Fruit fly (Drosophila melanogaster): Measurements from ENCODE around the gene Sur-8.

Gene Sur-8

DNA sequence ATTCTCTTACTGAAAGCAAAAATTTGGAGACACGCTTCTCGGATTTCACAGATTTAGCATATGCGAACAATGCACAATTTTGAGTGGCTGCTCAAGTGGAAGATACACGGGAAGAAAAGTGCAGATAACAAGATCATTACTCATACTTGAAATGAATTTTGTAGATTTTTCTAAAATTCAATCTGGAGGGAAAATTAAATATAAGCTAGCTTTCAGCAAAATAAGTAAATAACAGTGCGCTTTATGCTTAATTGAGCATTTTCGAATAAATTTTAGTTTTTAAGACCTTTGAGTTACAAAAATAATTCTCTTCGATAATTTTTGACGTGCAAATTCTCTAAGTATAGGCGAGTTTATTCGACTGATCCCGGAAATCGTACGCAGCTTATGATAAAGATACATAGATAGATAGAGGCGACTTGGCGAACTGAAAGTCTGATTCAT is 1.6 kb downstream of the Sur-8 start:
- peak; percentile 56 for TF ChIP-seq OdsH (GFP tag; optimal IDR thresholded peaks at IDR 0.05)
- no peak for TF ChIP-seq jim (GFP tag; optimal IDR thresholded peaks at IDR 0.05)
- no peak for TF ChIP-seq GATAd (GFP tag; optimal IDR thresholded peaks at IDR 0.05)
- TF ChIP-seq Hnf4 (GFP tag; optimal IDR thresholded peaks at IDR 0.05) = peak; percentile 29
- no peak for TF ChIP-seq CrebA (GFP tag; optimal IDR thresholded peaks at IDR 0.05; ENCODE audit: borderline replicate concordance)
- no peak for TF ChIP-seq Jra (GFP tag; optimal IDR thresholded peaks at IDR 0.05)
- peak; percentile 43 for TF ChIP-seq CG32264 (GFP tag; optimal IDR thresholded peaks at IDR 0.05)
- TF ChIP-seq sv (GFP tag; optimal IDR thresholded peaks at IDR 0.05) = no peak
- TF ChIP-seq Abd-B (GFP tag; optimal IDR thresholded peaks at IDR 0.05) = no peak
- TF ChIP-seq dmrt93B (GFP tag; optimal IDR thresholded peaks at IDR 0.05) = peak; percentile 29
- TF ChIP-seq usp (GFP tag; optimal IDR thresholded peaks at IDR 0.05) = no peak
- TF ChIP-seq Vsx2 (GFP tag; optimal IDR thresholded peaks at IDR 0.05; ENCODE audit: partially characterized antibody) = no peak
- peak in 1 of 2 experiments; percentile 73 for TF ChIP-seq foxo (GFP tag; optimal IDR thresholded peaks at IDR 0.05)
- TF ChIP-seq Myc (optimal IDR thresholded peaks at IDR 0.05) = no peak
- peak; percentile 54 for TF ChIP-seq br (GFP tag; optimal IDR thresholded peaks at IDR 0.05)
- TF ChIP-seq h (GFP tag; optimal IDR thresholded peaks at IDR 0.05) = peak; percentile 76
- TF ChIP-seq CG9705 (GFP tag; optimal IDR thresholded peaks at IDR 0.05) = peak; percentile 43
- TF ChIP-seq Dfd (GFP tag; optimal IDR thresholded peaks at IDR 0.05) = no peak
- no peak for TF ChIP-seq tai (GFP tag; optimal IDR thresholded peaks at IDR 0.05)
- TF ChIP-seq fru (GFP tag; optimal IDR thresholded peaks at IDR 0.05) = peak; percentile 63
- TF ChIP-seq dsf (GFP tag; optimal IDR thresholded peaks at IDR 0.05; ENCODE audit: borderline replicate concordance) = no peak
- no peak for TF ChIP-seq Rel (GFP tag; optimal IDR thresholded peaks at IDR 0.05)
- no peak for TF ChIP-seq Rel (tag; optimal IDR thresholded peaks at IDR 0.05)
- no peak for TF ChIP-seq Mio (GFP tag; optimal IDR thresholded peaks at IDR 0.05)
- peak; percentile 46 for TF ChIP-seq ey (GFP tag; optimal IDR thresholded peaks at IDR 0.05)
- no peak for TF ChIP-seq Hr83 (GFP tag; optimal IDR thresholded peaks at IDR 0.05; ENCODE audit: poor library complexity, severe bottlenecking)
- TF ChIP-seq dl (GFP tag; optimal IDR thresholded peaks at IDR 0.05; ENCODE audit: insufficient read depth in 1 of 2, partially characterized antibody in 2 of 2) = no peak
- TF ChIP-seq pan (optimal IDR thresholded peaks at IDR 0.05) = no peak
- no peak for TF ChIP-seq sage (GFP tag; optimal IDR thresholded peaks at IDR 0.05)
- TF ChIP-seq HLH106 (tag; optimal IDR thresholded peaks at IDR 0.05) = peak; percentile 71
- peak; percentile 42 for TF ChIP-seq rgr (GFP tag; optimal IDR thresholded peaks at IDR 0.05)
- peak; percentile 58 for TF ChIP-seq Sp1 (GFP tag; optimal IDR thresholded peaks at IDR 0.05)
- TF ChIP-seq woc (GFP tag; optimal IDR thresholded peaks at IDR 0.05) = peak; percentile 32

DNA sequence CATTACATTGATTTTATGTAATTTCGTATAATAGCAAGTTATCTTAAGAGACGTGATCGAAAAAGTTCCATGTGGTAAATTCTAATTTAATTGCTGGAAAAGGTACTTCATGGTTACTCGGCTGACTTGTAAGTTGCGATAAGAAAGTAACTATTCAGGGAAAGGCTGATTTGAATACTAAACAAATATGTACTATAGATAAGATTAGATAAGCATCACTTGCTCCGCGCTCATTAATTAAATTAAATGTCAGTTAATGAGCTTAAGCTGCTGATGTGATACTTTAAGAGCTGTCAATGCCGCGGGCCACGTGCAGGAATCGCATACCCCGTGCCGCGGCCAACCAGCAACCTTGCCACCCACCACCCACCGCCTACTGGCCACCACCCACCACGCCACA is 2.2 kb downstream of the Sur-8 start:
- TF ChIP-seq Abd-B (GFP tag; optimal IDR thresholded peaks at IDR 0.05) (no peak), GATAd (GFP tag; optimal IDR thresholded peaks at IDR 0.05) (no peak), HLH106 (tag; optimal IDR thresholded peaks at IDR 0.05) (no peak), OdsH (GFP tag; optimal IDR thresholded peaks at IDR 0.05) (no peak), pan (optimal IDR thresholded peaks at IDR 0.05) (no peak), rgr (GFP tag; optimal IDR thresholded peaks at IDR 0.05) (no peak), CrebA (GFP tag; optimal IDR thresholded peaks at IDR 0.05; ENCODE audit: borderline replicate concordance) (no peak), CG9705 (GFP tag; optimal IDR thresholded peaks at IDR 0.05) (no peak), jim (GFP tag; optimal IDR thresholded peaks at IDR 0.05) (no peak), dl (GFP tag; optimal IDR thresholded peaks at IDR 0.05; ENCODE audit: insufficient read depth in 1 of 2, partially characterized antibody in 2 of 2) (no peak), ey (GFP tag; optimal IDR thresholded peaks at IDR 0.05) (no peak), sv (GFP tag; optimal IDR thresholded peaks at IDR 0.05) (no peak), Vsx2 (GFP tag; optimal IDR thresholded peaks at IDR 0.05; ENCODE audit: partially characterized antibody) (no peak), Dif (GFP tag; optimal IDR thresholded peaks at IDR 0.05; ENCODE audit: partially characterized antibody) (no peak), woc (GFP tag; optimal IDR thresholded peaks at IDR 0.05) (no peak)

DNA sequence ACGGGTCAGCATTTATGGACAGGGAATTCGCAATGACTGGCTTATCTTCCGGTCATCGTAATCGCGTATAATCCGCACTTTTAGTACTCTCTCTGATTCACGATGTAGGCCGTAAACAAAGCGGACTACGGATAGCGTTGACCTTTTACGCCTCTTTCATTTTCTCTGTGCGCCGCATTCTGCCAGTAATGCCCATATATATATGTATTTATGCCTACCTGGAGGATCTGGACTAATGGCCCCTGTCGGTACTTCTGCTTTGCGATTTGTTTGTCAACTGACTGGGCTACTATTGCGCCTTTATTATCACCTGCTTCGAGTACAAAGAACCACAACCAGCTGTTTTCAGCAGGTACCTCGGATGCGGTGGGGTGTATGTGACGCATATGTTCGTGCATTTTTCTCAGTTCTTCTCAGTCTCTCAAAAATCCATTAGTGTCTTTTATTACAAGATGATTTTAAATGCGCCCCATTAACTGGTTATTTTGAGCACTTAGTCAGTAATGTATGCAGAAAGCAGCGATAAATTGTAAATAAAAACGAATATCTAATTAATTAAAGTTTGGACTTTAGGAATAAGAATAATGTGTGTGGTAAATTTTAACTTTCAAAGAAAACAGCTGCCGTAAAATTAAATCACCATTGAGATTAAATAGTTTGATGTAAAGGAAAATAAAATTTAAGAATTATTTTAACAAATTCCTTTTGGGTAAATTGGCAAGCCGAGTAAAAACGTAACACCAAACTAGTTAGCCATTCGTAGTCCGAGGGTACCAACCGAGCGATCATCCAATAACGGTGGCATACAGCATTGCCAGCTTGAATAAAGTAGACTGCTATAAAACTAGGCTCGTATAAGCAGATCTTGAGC is 7.8 kb downstream of the Sur-8 start, which contains the start of gene CREG:
TSS of gene CREG (minus strand) at position 323 of the 871 bp plus-strand sequence.
- TF ChIP-seq N (GFP tag; optimal IDR thresholded peaks at IDR 0.05) (no peak), ey (GFP tag; optimal IDR thresholded peaks at IDR 0.05) (peak; percentile 32), brk (GFP tag; optimal IDR thresholded peaks at IDR 0.05) (no peak), Jra (GFP tag; optimal IDR thresholded peaks at IDR 0.05) (peak; percentile 42), sage (GFP tag; optimal IDR thresholded peaks at IDR 0.05) (no peak), CG9705 (GFP tag; optimal IDR thresholded peaks at IDR 0.05) (no peak), lola (GFP tag; optimal IDR thresholded peaks at IDR 0.05) (no peak), Dif (GFP tag; optimal IDR thresholded peaks at IDR 0.05; ENCODE audit: partially characterized antibody) (no peak), fru (GFP tag; optimal IDR thresholded peaks at IDR 0.05) (peak; percentile 39), Vsx2 (GFP tag; optimal IDR thresholded peaks at IDR 0.05; ENCODE audit: partially characterized antibody) (no peak), GATAd (GFP tag; optimal IDR thresholded peaks at IDR 0.05) (no peak), OdsH (GFP tag; optimal IDR thresholded peaks at IDR 0.05) (peak; percentile 4), HLH106 (tag; optimal IDR thresholded peaks at IDR 0.05) (peak; percentile 15), CG32264 (GFP tag; optimal IDR thresholded peaks at IDR 0.05) (no peak), Sp1 (GFP tag; optimal IDR thresholded peaks at IDR 0.05) (peak; percentile 34), pan (optimal IDR thresholded peaks at IDR 0.05) (peak; percentile 79), Dfd (GFP tag; optimal IDR thresholded peaks at IDR 0.05) (peak; percentile 0), Rel (GFP tag; optimal IDR thresholded peaks at IDR 0.05) (no peak), Rel (tag; optimal IDR thresholded peaks at IDR 0.05) (peak; percentile 34), sv (GFP tag; optimal IDR thresholded peaks at IDR 0.05) (no peak), woc (GFP tag; optimal IDR thresholded peaks at IDR 0.05) (peak; percentile 70), dl (GFP tag; optimal IDR thresholded peaks at IDR 0.05; ENCODE audit: insufficient read depth in 1 of 2, partially characterized antibody in 2 of 2) (no peak), usp (GFP tag; optimal IDR thresholded peaks at IDR 0.05) (no peak), Hnf4 (GFP tag; optimal IDR thresholded peaks at IDR 0.05) (no peak), tai (GFP tag; optimal IDR thresholded peaks at IDR 0.05) (peak; percentile 19), dsf (GFP tag; optimal IDR thresholded peaks at IDR 0.05; ENCODE audit: borderline replicate concordance) (no peak), psq (GFP tag; optimal IDR thresholded peaks at IDR 0.05) (peak; percentile 43), rgr (GFP tag; optimal IDR thresholded peaks at IDR 0.05) (peak; percentile 32), h (GFP tag; optimal IDR thresholded peaks at IDR 0.05) (no peak), CrebA (GFP tag; optimal IDR thresholded peaks at IDR 0.05; ENCODE audit: borderline replicate concordance) (no peak), jim (GFP tag; optimal IDR thresholded peaks at IDR 0.05) (no peak)
